Worm (Caenorhabditis elegans): ENCODE data around the gene B0285.3.

DNA sequence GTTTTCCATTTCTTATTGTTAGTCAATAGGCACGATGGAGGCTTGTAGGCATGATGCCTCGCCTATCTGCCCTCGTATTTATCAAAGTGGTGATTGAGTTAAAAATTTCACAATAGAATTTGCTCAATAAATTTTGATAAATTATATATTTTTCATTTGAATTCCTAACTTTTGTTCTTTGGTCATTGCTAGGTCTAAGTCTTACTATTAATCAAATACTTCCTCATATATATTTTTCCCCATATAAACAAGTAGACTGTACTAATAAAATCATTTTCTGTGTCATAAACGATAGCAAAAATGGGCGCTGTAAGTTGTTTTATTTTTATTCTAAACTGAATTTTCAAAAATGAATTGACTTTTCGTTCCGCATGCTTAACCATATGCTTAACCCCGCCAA, 41.4 kb upstream of the B0285.3 start, which contains the start of gene pals-28:
- no peak for TF ChIP-seq W03F9.2 (tag; optimal IDR thresholded peaks at IDR 0.05)
- TF ChIP-seq him-1 (tag; optimal IDR thresholded peaks at IDR 0.05), result no peak

Measured in whole organism, L4/young adult.